Worm (Caenorhabditis elegans) whole organism, late embryonic: ENCODE results near the gene F43C9.2.
A peak's percentile ranks its signal among the peaks of the same experiment; 100 is the strongest.

ENCODE experiments used
- C08G9.2 ChIP-seq: sonication (generic microtip); optimal IDR thresholded peaks from 2 replicates; lab custom pipeline; 2016; ENCODE audit warnings: mild to moderate bottlenecking, missing genetic modification characterization, moderate library complexity, missing compliant biosample characterization
- F13H6.1 ChIP-seq: sonication (generic microtip); optimal IDR thresholded peaks from 2 replicates; lab custom pipeline; 2016; ENCODE audit warnings: missing genetic modification characterization, missing compliant biosample characterization
- K09A11.1 ChIP-seq: sonication (generic microtip); optimal IDR thresholded peaks from 2 replicates; lab custom pipeline; 2017; ENCODE audit warnings: antibody characterized with exemption, mild to moderate bottlenecking, missing genetic modification characterization, missing compliant biosample characterization; ENCODE audit not compliant: insufficient read depth
- T23F11.4 ChIP-seq: fragments of 200-800 bp; sonication (Bioruptor generic); optimal IDR thresholded peaks from 2 replicates; lab custom pipeline; 2018; ENCODE audit warnings: mild to moderate bottlenecking, missing genetic modification characterization, missing compliant biosample characterization
- Y22D7AL.16 ChIP-seq: sonication (generic microtip); optimal IDR thresholded peaks from 2 replicates; lab custom pipeline; 2016; ENCODE audit warnings: missing genetic modification characterization, missing compliant biosample characterization
- ahr-1 ChIP-seq: sonication (generic microtip); optimal IDR thresholded peaks from 2 replicates; lab custom pipeline; 2016; ENCODE audit warnings: missing genetic modification characterization, missing compliant biosample characterization
- ama-1 ChIP-seq: fragments of 150-350 bp; optimal IDR thresholded peaks from 2 replicates; lab custom pipeline; 2014
- ceh-14 ChIP-seq: sonication (generic microtip); optimal IDR thresholded peaks from 2 replicates; lab custom pipeline; 2016; ENCODE audit warnings: missing genotype, missing genetic modification characterization, missing compliant biosample characterization
- ceh-19 ChIP-seq: fragments of 200-800 bp; sonication (Bioruptor generic); optimal IDR thresholded peaks from 2 replicates; lab custom pipeline; 2018; ENCODE audit warnings: mild to moderate bottlenecking, missing genetic modification characterization, missing compliant biosample characterization
- ceh-2 ChIP-seq: sonication (generic microtip); optimal IDR thresholded peaks from 2 replicates; lab custom pipeline; 2016; ENCODE audit warnings: missing genotype, missing genetic modification characterization, missing compliant biosample characterization
- ceh-22 ChIP-seq: sonication (generic microtip); optimal IDR thresholded peaks from 2 replicates; lab custom pipeline; 2017; ENCODE audit warnings: missing biosample characterization, missing genetic modification characterization
- ceh-30 ChIP-seq: fragments of 150-350 bp; optimal IDR thresholded peaks from 2 replicates; lab custom pipeline; 2014; ENCODE audit warnings: missing biosample characterization, missing genetic modification characterization
- ceh-31 ChIP-seq: sonication (generic microtip); optimal IDR thresholded peaks from 2 replicates; lab custom pipeline; 2016; ENCODE audit warnings: missing genetic modification characterization, missing compliant biosample characterization
- ceh-34 ChIP-seq: sonication (generic microtip); optimal IDR thresholded peaks from 2 replicates; lab custom pipeline; 2016; ENCODE audit warnings: mild to moderate bottlenecking, missing genetic modification characterization, missing compliant biosample characterization
- ceh-45 ChIP-seq: fragments of 200-800 bp; sonication (Bioruptor generic); IDR thresholded peaks from 2 replicates; pipeline ENCODE4 v1.3.6; 2022; ENCODE audit warnings: missing genetic modification reagents, missing genetic modification characterization, missing compliant biosample characterization
- ceh-48 ChIP-seq: sonication (generic microtip); optimal IDR thresholded peaks from 2 replicates; lab custom pipeline; 2016; ENCODE audit warnings: missing genetic modification characterization, inconsistent platforms, missing compliant biosample characterization
- ceh-6 ChIP-seq: fragments of 200-800 bp; sonication (Bioruptor generic); optimal IDR thresholded peaks from 2 replicates; lab custom pipeline; 2018; ENCODE audit warnings: mild to moderate bottlenecking, missing genetic modification characterization, missing compliant biosample characterization
- ceh-9 ChIP-seq: sonication (generic microtip); optimal IDR thresholded peaks from 2 replicates; lab custom pipeline; 2016; ENCODE audit warnings: mild to moderate bottlenecking, missing genetic modification characterization, inconsistent platforms, missing compliant biosample characterization
- che-1 ChIP-seq: sonication (generic microtip); optimal IDR thresholded peaks from 2 replicates; lab custom pipeline; 2016; ENCODE audit warnings: mild to moderate bottlenecking, missing genetic modification characterization, missing compliant biosample characterization
- dmd-4 ChIP-seq: sonication (generic microtip); optimal IDR thresholded peaks from 2 replicates; lab custom pipeline; 2016; ENCODE audit warnings: borderline replicate concordance, missing genetic modification characterization, missing compliant biosample characterization
- dve-1 ChIP-seq: sonication (generic microtip); optimal IDR thresholded peaks from 2 replicates; lab custom pipeline; 2017; ENCODE audit warnings: antibody characterized with exemption, mild to moderate bottlenecking, missing genetic modification characterization, missing compliant biosample characterization
- elt-2 ChIP-seq: sonication (generic microtip); optimal IDR thresholded peaks from 2 replicates; lab custom pipeline; 2016; ENCODE audit warnings: missing genetic modification reagents, missing genetic modification characterization, missing compliant biosample characterization
- elt-4 ChIP-seq: sonication (generic microtip); optimal IDR thresholded peaks from 2 replicates; lab custom pipeline; 2016; ENCODE audit warnings: missing genetic modification characterization, missing compliant biosample characterization
- ets-4 ChIP-seq: sonication (generic microtip); optimal IDR thresholded peaks from 2 replicates; lab custom pipeline; 2016; ENCODE audit warnings: missing genetic modification characterization, missing compliant biosample characterization
- fkh-10 ChIP-seq: fragments of 150-350 bp; optimal IDR thresholded peaks from 2 replicates; lab custom pipeline; 2014; ENCODE audit warnings: missing biosample characterization, missing genetic modification reagents, missing genetic modification characterization
- fkh-6 ChIP-seq: sonication (generic microtip); optimal IDR thresholded peaks from 2 replicates; lab custom pipeline; 2016; ENCODE audit warnings: missing genetic modification characterization, missing compliant biosample characterization
- hlh-15 ChIP-seq: sonication (generic microtip); optimal IDR thresholded peaks from 2 replicates; lab custom pipeline; 2016; ENCODE audit warnings: missing genetic modification characterization, missing compliant biosample characterization
- hlh-30 ChIP-seq: sonication (generic microtip); optimal IDR thresholded peaks from 2 replicates; lab custom pipeline; 2017; ENCODE audit warnings: antibody characterized with exemption, missing genetic modification characterization, missing compliant biosample characterization; ENCODE audit not compliant: insufficient read depth
- hlh-8 ChIP-seq: sonication (generic microtip); optimal IDR thresholded peaks from 2 replicates; lab custom pipeline; 2016; ENCODE audit warnings: missing genotype, missing genetic modification characterization, missing compliant biosample characterization
- lim-6 ChIP-seq: sonication (generic microtip); optimal IDR thresholded peaks from 2 replicates; lab custom pipeline; 2016; ENCODE audit warnings: missing genetic modification characterization, missing compliant biosample characterization
- lin-11 ChIP-seq: fragments of 200-800 bp; sonication (Bioruptor generic); optimal IDR thresholded peaks from 2 replicates; lab custom pipeline; 2018; ENCODE audit warnings: mild to moderate bottlenecking, missing genetic modification characterization, missing compliant biosample characterization
- madf-2 ChIP-seq: sonication (generic microtip); optimal IDR thresholded peaks from 2 replicates; lab custom pipeline; 2017; ENCODE audit warnings: missing genetic modification characterization, missing compliant biosample characterization
- mec-3 ChIP-seq: sonication (generic microtip); optimal IDR thresholded peaks from 2 replicates; lab custom pipeline; 2016; ENCODE audit warnings: borderline replicate concordance, missing genetic modification characterization, missing compliant biosample characterization
- nfya-1 ChIP-seq: sonication (generic microtip); optimal IDR thresholded peaks from 2 replicates; lab custom pipeline; 2017; ENCODE audit warnings: missing genetic modification characterization, mild to moderate bottlenecking, missing compliant biosample characterization, antibody characterized with exemption, moderate library complexity
- nhr-11 ChIP-seq: fragments of 150-350 bp; optimal IDR thresholded peaks from 2 replicates; lab custom pipeline; 2014; ENCODE audit warnings: missing biosample characterization, missing genetic modification characterization
- nhr-232 ChIP-seq: sonication (generic microtip); optimal IDR thresholded peaks from 2 replicates; lab custom pipeline; 2016; ENCODE audit warnings: missing genetic modification characterization, missing compliant biosample characterization
- npax-4 ChIP-seq: sonication (generic microtip); optimal IDR thresholded peaks from 2 replicates; lab custom pipeline; 2016; ENCODE audit warnings: missing genetic modification characterization, missing compliant biosample characterization
- odd-2 ChIP-seq: sonication (generic microtip); optimal IDR thresholded peaks from 2 replicates; lab custom pipeline; 2017; ENCODE audit warnings: antibody characterized with exemption, mild to moderate bottlenecking, missing genetic modification characterization, missing compliant biosample characterization
- pag-3 ChIP-seq: sonication (generic microtip); optimal IDR thresholded peaks from 2 replicates; lab custom pipeline; 2016; ENCODE audit warnings: missing compliant biosample characterization, missing genetic modification characterization, borderline replicate concordance
- pat-9 ChIP-seq: fragments of 200-800 bp; sonication (Bioruptor generic); optimal IDR thresholded peaks from 2 replicates; lab custom pipeline; 2018; ENCODE audit warnings: mild to moderate bottlenecking, missing genetic modification characterization, moderate library complexity, missing compliant biosample characterization
- pha-2 ChIP-seq: sonication (generic microtip); optimal IDR thresholded peaks from 2 replicates; lab custom pipeline; 2017; ENCODE audit warnings: mild to moderate bottlenecking, missing genetic modification characterization, missing compliant biosample characterization
- pros-1 ChIP-seq: fragments of 150-350 bp; optimal IDR thresholded peaks from 2 replicates; lab custom pipeline; 2014; ENCODE audit warnings: missing biosample characterization, missing genetic modification reagents, missing genetic modification characterization
- ref-2 ChIP-seq: sonication (generic microtip); optimal IDR thresholded peaks from 2 replicates; lab custom pipeline; 2016; ENCODE audit warnings: missing genetic modification characterization, missing compliant biosample characterization
- rnt-1 ChIP-seq: sonication (generic microtip); optimal IDR thresholded peaks from 2 replicates; lab custom pipeline; 2016; ENCODE audit warnings: missing genetic modification characterization, missing compliant biosample characterization
- sdc-2 ChIP-seq: sonication (generic microtip); optimal IDR thresholded peaks from 2 replicates; lab custom pipeline; 2016; ENCODE audit warnings: missing genotype, missing genetic modification characterization, missing compliant biosample characterization
- sox-2 ChIP-seq: fragments of 200-800 bp; sonication (Bioruptor generic); IDR thresholded peaks from 2 replicates; pipeline ENCODE4 v1.3.6; 2022; ENCODE audit warnings: missing genetic modification reagents, missing genetic modification characterization, missing compliant biosample characterization
- sox-4 ChIP-seq: sonication (generic microtip); optimal IDR thresholded peaks from 2 replicates; lab custom pipeline; 2017; ENCODE audit warnings: mild to moderate bottlenecking, missing genetic modification characterization, inconsistent platforms, missing compliant biosample characterization
- syd-9 ChIP-seq: sonication (generic microtip); optimal IDR thresholded peaks from 2 replicates; lab custom pipeline; 2016; ENCODE audit warnings: mild to moderate bottlenecking, missing genetic modification characterization, moderate library complexity, missing compliant biosample characterization
- tbx-7 ChIP-seq: sonication (generic microtip); optimal IDR thresholded peaks from 2 replicates; lab custom pipeline; 2016; ENCODE audit warnings: missing genotype, missing genetic modification characterization, missing compliant biosample characterization
- ttx-3 ChIP-seq: sonication (generic microtip); optimal IDR thresholded peaks from 2 replicates; lab custom pipeline; 2016; ENCODE audit warnings: missing genetic modification reagents, missing genetic modification characterization, missing compliant biosample characterization
- unc-3 ChIP-seq, 2 experiments: fragments of 200-800 bp in 1 of 2; sonication (Bioruptor generic) in 1 of 2; sonication (generic microtip) in 1 of 2; conservative IDR thresholded peaks in 1 of 2; optimal IDR thresholded peaks in 1 of 2; 2 replicates each; pipeline versions ENCODE4 v1.3.6 to Lab custom; 2016 to 2022; ENCODE audit warnings: missing compliant biosample characterization in 2 of 2, missing genetic modification characterization in 2 of 2, missing genetic modification reagents in 1 of 2
- unc-86 ChIP-seq: sonication (generic microtip); optimal IDR thresholded peaks from 2 replicates; lab custom pipeline; 2016; ENCODE audit warnings: missing genetic modification characterization, missing compliant biosample characterization
- zip-5 ChIP-seq: sonication (generic microtip); optimal IDR thresholded peaks from 2 replicates; lab custom pipeline; 2016; ENCODE audit warnings: missing genetic modification characterization, missing compliant biosample characterization

Gene F43C9.2

DNA sequence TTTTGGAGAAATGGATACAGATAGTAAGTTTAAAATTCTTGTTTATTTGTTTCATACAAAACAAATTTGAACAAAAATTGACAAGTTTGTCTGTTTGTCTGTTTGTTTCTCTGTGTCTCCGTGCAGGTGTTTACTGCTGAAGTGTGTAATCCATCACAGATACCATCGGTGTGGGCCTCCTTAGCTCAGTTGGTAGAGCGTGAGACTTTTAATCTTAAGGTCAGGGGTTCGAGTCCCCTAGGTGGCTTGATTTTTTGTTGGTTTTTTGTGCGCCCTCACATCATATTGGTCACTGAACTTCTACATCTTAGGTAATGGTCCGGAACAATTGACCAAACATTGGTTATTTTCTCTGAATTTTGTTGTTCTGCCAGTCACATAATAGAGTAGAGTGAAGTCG, 5.5 kb downstream of the F43C9.2 start:
- no peak for TF ChIP-seq nhr-11 (tag; lab: Kevin White, UChicago)
- TF ChIP-seq syd-9 (tag; lab: Kevin White, UChicago) = no peak
- TF ChIP-seq mec-3 = no peak
- TF ChIP-seq ahr-1 (tag; lab: Kevin White, UChicago) = peak; percentile 38
- no peak for TF ChIP-seq C08G9.2 (tag; lab: Kevin White, UChicago)
- TF ChIP-seq nfya-1 (tag; lab: Kevin White, UChicago) = no peak
- TF ChIP-seq lim-6 (tag; lab: Kevin White, UChicago) = no peak
- TF ChIP-seq dmd-4 (tag; lab: Kevin White, UChicago) = no peak
- TF ChIP-seq ceh-48 (tag; lab: Kevin White, UChicago) = no peak
- no peak for TF ChIP-seq npax-4 (tag; lab: Kevin White, UChicago)
- peak; percentile 50 for TF ChIP-seq che-1 (tag; lab: Kevin White, UChicago)
- TF ChIP-seq ceh-14 (tag; lab: Kevin White, UChicago) = no peak
- peak; percentile 31 for TF ChIP-seq sdc-2 (tag; lab: Kevin White, UChicago)
- TF ChIP-seq madf-2 (tag; lab: Kevin White, UChicago) = no peak
- no peak for TF ChIP-seq elt-4
- peak; percentile 18 for TF ChIP-seq pat-9 (tag; lab: Kevin White, UChicago)
- TF ChIP-seq ceh-45 (GFP tag; lab: Robert Waterston, UW) = no peak
- no peak for TF ChIP-seq ttx-3 (tag; lab: Kevin White, UChicago)
- TF ChIP-seq pha-2 (tag; lab: Kevin White, UChicago) = no peak
- no peak for TF ChIP-seq ceh-22
- TF ChIP-seq rnt-1 (tag; lab: Kevin White, UChicago) = no peak
- no peak for TF ChIP-seq ceh-19 (GFP tag; lab: Kevin White, UChicago)
- TF ChIP-seq elt-2 (tag; lab: Kevin White, UChicago) = peak; percentile 60
- no peak for TF ChIP-seq pros-1 (tag; lab: Kevin White, UChicago)
- TF ChIP-seq K09A11.1 = peak; percentile 60
- no peak for TF ChIP-seq hlh-30 (tag; lab: Kevin White, UChicago)
- no peak for TF ChIP-seq T23F11.4
- peak; percentile 47; the same call in 1 of the 2 replicates for TF ChIP-seq unc-3 (GFP tag; conservative IDR thresholded peaks at IDR 0.05; lab: Robert Waterston, UW)
- TF ChIP-seq unc-3 (tag; optimal IDR thresholded peaks at IDR 0.05; lab: Kevin White, UChicago) = no peak
- no peak for TF ChIP-seq F13H6.1
- no peak for TF ChIP-seq zip-5 (tag; lab: Kevin White, UChicago)
- TF ChIP-seq fkh-10 (GFP tag; lab: Kevin White, UChicago) = no peak
- TF ChIP-seq sox-2 = peak; percentile 3; the same call in 1 of the 2 replicates
- peak; percentile 31 for TF ChIP-seq odd-2 (tag; lab: Kevin White, UChicago)
- no peak for TF ChIP-seq ama-1 (lab: Kevin White, UChicago)
- no peak for TF ChIP-seq ceh-9
- TF ChIP-seq pag-3 (tag; lab: Kevin White, UChicago) = no peak
- TF ChIP-seq tbx-7 (tag; lab: Kevin White, UChicago) = no peak
- TF ChIP-seq unc-86 = no peak
- no peak for TF ChIP-seq Y22D7AL.16 (tag; lab: Kevin White, UChicago)
- TF ChIP-seq ceh-30 (tag; lab: Kevin White, UChicago) = no peak
- TF ChIP-seq ceh-31 = no peak
- no peak for TF ChIP-seq ref-2 (tag; lab: Kevin White, UChicago)
- TF ChIP-seq ceh-6 (GFP tag; lab: Kevin White, UChicago) = peak; percentile 69
- no peak for TF ChIP-seq lin-11 (tag; lab: Kevin White, UChicago)
- TF ChIP-seq ceh-2 (tag; lab: Kevin White, UChicago) = no peak
- no peak for TF ChIP-seq ceh-34 (tag; lab: Kevin White, UChicago)
- TF ChIP-seq dve-1 = peak; percentile 52
- TF ChIP-seq ets-4 (tag; lab: Kevin White, UChicago) = no peak
- no peak for TF ChIP-seq fkh-6 (tag; lab: Kevin White, UChicago)
- TF ChIP-seq nhr-232 (tag; lab: Kevin White, UChicago) = peak; percentile 44
- TF ChIP-seq hlh-15 = no peak
- no peak for TF ChIP-seq sox-4 (tag; lab: Kevin White, UChicago)
- no peak for TF ChIP-seq hlh-8 (tag; lab: Kevin White, UChicago)
